Worm (Caenorhabditis elegans): ENCODE results near the gene srx-96.
A peak's percentile ranks its signal among the peaks of the same experiment; 100 is the strongest.

srx-96 gene

DNA sequence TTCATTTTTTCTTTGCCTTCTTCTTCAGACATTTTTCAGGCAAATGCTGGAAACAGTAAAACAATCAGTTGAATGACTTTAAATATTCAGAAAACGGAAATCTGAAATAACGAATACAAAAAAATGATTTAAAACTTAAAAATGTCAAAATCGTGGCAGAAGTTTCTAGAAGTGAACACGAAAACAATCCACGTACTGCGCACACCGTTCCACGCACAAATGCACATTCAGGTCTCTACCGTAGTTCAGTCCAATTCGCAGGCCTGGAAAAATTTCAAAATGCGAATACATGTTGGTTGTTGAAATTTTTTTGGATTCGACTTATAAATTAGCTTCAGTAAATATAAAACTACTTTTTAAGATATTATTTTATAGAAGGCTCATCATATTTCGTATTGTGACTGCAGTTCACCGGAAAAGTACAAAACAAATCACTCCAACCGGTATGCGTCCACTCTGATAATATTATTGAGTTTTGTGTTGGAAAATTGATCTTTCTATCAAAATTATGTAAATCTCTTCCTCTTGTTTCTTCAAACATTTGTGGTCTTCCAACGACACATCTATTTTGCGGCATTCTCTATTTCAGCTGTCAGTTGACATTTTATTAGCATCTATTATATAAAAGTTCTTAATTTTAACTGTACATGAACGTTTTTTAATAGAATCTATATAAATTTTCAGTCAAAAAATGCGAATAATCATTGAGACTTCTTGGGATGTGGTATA is 39.1 kb upstream of the srx-96 start, which contains the start of the genes mip-2 and F58G11.4:
mip-2 (minus strand) TSS at position 48 of the 729 bp plus-strand sequence.
F58G11.4 (plus strand) TSS at position 679 of the 729 bp plus-strand sequence.
- TF ChIP-seq M03D4.4 (tag; optimal IDR thresholded peaks at IDR 0.05), result no peak
- TF ChIP-seq sptf-1 (tag; optimal IDR thresholded peaks at IDR 0.05), result no peak
- TF ChIP-seq snpc-4 (tag; optimal IDR thresholded peaks at IDR 0.05), result no peak
- TF ChIP-seq unc-120 (tag; optimal IDR thresholded peaks at IDR 0.05; ENCODE audit: poor library complexity, severe bottlenecking), result no peak
- TF ChIP-seq mep-1 (tag; optimal IDR thresholded peaks at IDR 0.05), result no peak
- TF ChIP-seq lsy-2 (tag; optimal IDR thresholded peaks at IDR 0.05), result no peak
- no peak for TF ChIP-seq mab-5 (tag; optimal IDR thresholded peaks at IDR 0.05)
- TF ChIP-seq ceh-43 (GFP tag; optimal IDR thresholded peaks at IDR 0.05), result no peak
- TF ChIP-seq tbx-8 (GFP tag; optimal IDR thresholded peaks at IDR 0.05), result no peak
- no peak for TF ChIP-seq nhr-237 (tag; optimal IDR thresholded peaks at IDR 0.05)
- TF ChIP-seq bed-3 (GFP tag; optimal IDR thresholded peaks at IDR 0.05), result no peak
- TF ChIP-seq lin-13 (tag; optimal IDR thresholded peaks at IDR 0.05), result no peak
- TF ChIP-seq ces-1 (GFP tag; optimal IDR thresholded peaks at IDR 0.05), result no peak
- TF ChIP-seq pha-4 (tag; optimal IDR thresholded peaks at IDR 0.05), result no peak
- no peak for TF ChIP-seq unc-62 (GFP tag; optimal IDR thresholded peaks at IDR 0.05)
- TF ChIP-seq ztf-11 (tag; optimal IDR thresholded peaks at IDR 0.05), result no peak
- no peak for TF ChIP-seq cnd-1 (tag; optimal IDR thresholded peaks at IDR 0.05)
- no peak for TF ChIP-seq drap-1 (GFP tag; optimal IDR thresholded peaks at IDR 0.05)

DNA sequence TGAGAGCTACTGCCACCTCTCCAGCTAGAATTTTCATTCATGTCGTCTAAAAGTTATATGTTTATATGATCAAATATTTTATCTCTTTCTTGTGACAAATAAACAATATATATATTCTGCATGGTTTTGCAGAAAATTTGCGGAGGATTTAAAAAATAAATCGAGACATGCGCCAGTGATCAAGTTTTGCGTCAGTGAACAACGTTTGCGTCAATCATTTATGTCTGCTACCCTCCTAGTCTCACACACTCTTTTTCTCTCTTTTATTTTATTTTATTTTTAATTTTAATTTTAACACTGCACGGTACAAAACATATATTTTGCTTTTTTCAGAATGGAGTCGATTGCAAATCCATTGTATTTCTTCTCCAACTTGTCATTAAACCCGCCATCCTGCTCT is 32.6 kb upstream of the srx-96 start, which contains the start of the genes tag-65 and ccz-1:
tag-65 (minus strand) TSS at position 46 of the 400 bp plus-strand sequence.
ccz-1 (plus strand) TSS at position 334 of the 400 bp plus-strand sequence.
- no peak for TF ChIP-seq ham-2 (GFP tag; optimal IDR thresholded peaks at IDR 0.05)
- TF ChIP-seq drap-1 (GFP tag; optimal IDR thresholded peaks at IDR 0.05), result no peak
- TF ChIP-seq cnd-1 (tag; optimal IDR thresholded peaks at IDR 0.05), result no peak
- peak; percentile 60 for TF ChIP-seq sptf-1 (tag; optimal IDR thresholded peaks at IDR 0.05)
- TF ChIP-seq mab-5 (tag; optimal IDR thresholded peaks at IDR 0.05), result peak; percentile 22
- TF ChIP-seq lin-32 (GFP tag; optimal IDR thresholded peaks at IDR 0.05), result no peak
- TF ChIP-seq nhr-237 (tag; optimal IDR thresholded peaks at IDR 0.05), result peak; percentile 78
- TF ChIP-seq lsy-2 (tag; optimal IDR thresholded peaks at IDR 0.05), result peak; percentile 74
- TF ChIP-seq nhr-28 (tag; optimal IDR thresholded peaks at IDR 0.05), result no peak
- TF ChIP-seq pha-4 (tag; optimal IDR thresholded peaks at IDR 0.05), result peak; percentile 90
- no peak for TF ChIP-seq flh-1 (GFP tag; optimal IDR thresholded peaks at IDR 0.05)
- no peak for TF ChIP-seq ztf-11 (tag; optimal IDR thresholded peaks at IDR 0.05)
- no peak for TF ChIP-seq ceh-39 (tag; optimal IDR thresholded peaks at IDR 0.05)
- TF ChIP-seq unc-39 (tag; optimal IDR thresholded peaks at IDR 0.05), result no peak
- TF ChIP-seq unc-120 (tag; optimal IDR thresholded peaks at IDR 0.05; ENCODE audit: poor library complexity, severe bottlenecking), result no peak
- TF ChIP-seq ceh-83 (GFP tag; optimal IDR thresholded peaks at IDR 0.05), result peak; percentile 34
- TF ChIP-seq lin-13 (tag; optimal IDR thresholded peaks at IDR 0.05), result peak; percentile 66
- TF ChIP-seq hlh-1 (tag; optimal IDR thresholded peaks at IDR 0.05), result peak; percentile 36
- no peak for TF ChIP-seq elt-1 (tag; optimal IDR thresholded peaks at IDR 0.05; ENCODE audit: borderline replicate concordance, insufficient read depth)
- TF ChIP-seq nhr-76 (tag; optimal IDR thresholded peaks at IDR 0.05), result no peak
- TF ChIP-seq ces-1 (GFP tag; optimal IDR thresholded peaks at IDR 0.05), result peak; percentile 85
- TF ChIP-seq snpc-4 (tag; optimal IDR thresholded peaks at IDR 0.05), result no peak
- no peak for TF ChIP-seq mls-2 (tag; optimal IDR thresholded peaks at IDR 0.05)
- TF ChIP-seq nhr-2 (tag; optimal IDR thresholded peaks at IDR 0.05), result peak; percentile 4
- TF ChIP-seq zip-8 (tag; optimal IDR thresholded peaks at IDR 0.05), result no peak
- TF ChIP-seq blmp-1 (tag; optimal IDR thresholded peaks at IDR 0.05), result no peak
- TF ChIP-seq ceh-43 (GFP tag; optimal IDR thresholded peaks at IDR 0.05), result no peak
- TF ChIP-seq M03D4.4 (tag; optimal IDR thresholded peaks at IDR 0.05), result no peak
- TF ChIP-seq nhr-12 (tag; optimal IDR thresholded peaks at IDR 0.05), result no peak
- TF ChIP-seq sem-2 (GFP tag; optimal IDR thresholded peaks at IDR 0.05), result no peak
- no peak for TF ChIP-seq bed-3 (GFP tag; optimal IDR thresholded peaks at IDR 0.05)
- peak; percentile 60 for TF ChIP-seq unc-62 (GFP tag; optimal IDR thresholded peaks at IDR 0.05)
- peak; percentile 74 for TF ChIP-seq mep-1 (tag; optimal IDR thresholded peaks at IDR 0.05)
- TF ChIP-seq elt-3 (tag; optimal IDR thresholded peaks at IDR 0.05), result no peak
- no peak for TF ChIP-seq tbx-8 (GFP tag; optimal IDR thresholded peaks at IDR 0.05)

DNA sequence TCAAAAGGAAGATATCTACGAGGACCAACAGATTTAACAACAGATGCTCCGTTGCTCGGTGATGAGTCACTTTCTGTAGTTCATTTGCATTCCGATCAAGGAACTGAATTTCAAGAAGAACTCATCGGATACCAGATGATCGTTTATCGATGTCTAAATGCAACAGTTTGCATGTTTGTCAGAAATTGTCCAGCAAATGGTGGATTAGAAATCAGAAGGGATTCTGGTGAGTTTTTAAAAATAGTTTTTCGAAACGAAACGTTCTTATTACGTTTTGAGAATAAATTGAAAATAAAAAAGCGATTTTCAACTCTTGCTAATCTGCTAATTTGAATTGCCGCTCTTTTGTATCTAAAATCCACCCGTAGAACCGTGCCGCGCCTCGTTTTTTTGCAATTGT is 31.3 kb upstream of the srx-96 start:
- TF ChIP-seq mab-5 (tag; optimal IDR thresholded peaks at IDR 0.05) (no peak), drap-1 (GFP tag; optimal IDR thresholded peaks at IDR 0.05) (no peak), nhr-76 (tag; optimal IDR thresholded peaks at IDR 0.05) (no peak), ceh-39 (tag; optimal IDR thresholded peaks at IDR 0.05) (no peak), nhr-12 (tag; optimal IDR thresholded peaks at IDR 0.05) (no peak), unc-62 (GFP tag; optimal IDR thresholded peaks at IDR 0.05) (no peak), unc-120 (tag; optimal IDR thresholded peaks at IDR 0.05; ENCODE audit: poor library complexity, severe bottlenecking) (no peak), lin-13 (tag; optimal IDR thresholded peaks at IDR 0.05) (no peak), bed-3 (GFP tag; optimal IDR thresholded peaks at IDR 0.05) (no peak)

Data from whole organism, mixed stage, embryonic.